Worm (Caenorhabditis elegans): ENCODE data around the gene C14H10.3.

ce11 chrX:10204313-10205063 lies 23.4 kb downstream of the C14H10.3 start:
- TF ChIP-seq hlh-15 (tag; optimal IDR thresholded peaks at IDR 0.05) (no peak), ceh-18 (tag; optimal IDR thresholded peaks at IDR 0.05) (no peak)

Measured in whole organism, late embryonic.